Worm (Caenorhabditis elegans) whole organism, L1 larva: ENCODE data around the gene F47B10.3.
A peak's percentile ranks its signal among the peaks of the same experiment; 100 is the strongest.

Source experiments
- C04F5.9 ChIP-seq: sonication (generic microtip); optimal IDR thresholded peaks from 2 replicates; lab custom pipeline; 2016; ENCODE audit warnings: missing genetic modification characterization, missing compliant biosample characterization
- C16A3.4 ChIP-seq: fragments of 150-350 bp; optimal IDR thresholded peaks from 2 replicates; lab custom pipeline; 2014; ENCODE audit warnings: missing biosample characterization, missing genetic modification characterization
- C34B4.2 ChIP-seq: sonication (generic microtip); optimal IDR thresholded peaks from 2 replicates; lab custom pipeline; 2017; ENCODE audit warnings: mild to moderate bottlenecking, missing genetic modification characterization, missing compliant biosample characterization
- F16B12.6 ChIP-seq: fragments of 150-350 bp; optimal IDR thresholded peaks from 2 replicates; lab custom pipeline; 2014; ENCODE audit warnings: missing biosample characterization, missing genetic modification characterization
- ceh-82 ChIP-seq, 3 experiments: fragments of 150-350 bp in 1 of 3; sonication (generic microtip) in 2 of 3; optimal IDR thresholded peaks; 2 replicates each; lab custom pipeline; 2014 to 2017; ENCODE audit warnings: missing biosample characterization in 3 of 3, missing genetic modification characterization in 3 of 3
- dpl-1 ChIP-seq, 3 experiments: fragments of 150-350 bp in 2 of 3; sonication (generic microtip) in 1 of 3; optimal IDR thresholded peaks; 2 replicates each; lab custom pipeline; 2014 to 2017; ENCODE audit warnings: missing biosample characterization in 3 of 3, missing genetic modification characterization in 3 of 3, missing genetic modification reagents in 3 of 3
- dsc-1 ChIP-seq: sonication (generic microtip); optimal IDR thresholded peaks from 2 replicates; lab custom pipeline; 2016; ENCODE audit warnings: mild to moderate bottlenecking, missing genetic modification characterization, missing compliant biosample characterization
- efl-1 ChIP-seq, 4 experiments: fragments of 150-350 bp; optimal IDR thresholded peaks in 3 of 4; peaks in 1 of 4; 1 replicate in 1 of 4; 2 replicates in 3 of 4; lab custom pipeline; 2014; ENCODE audit warnings: missing biosample characterization in 2 of 4, missing genetic modification characterization in 2 of 4, missing genetic modification reagents in 2 of 4
- efl-3 ChIP-seq: fragments of 200-800 bp; sonication (Bioruptor generic); optimal IDR thresholded peaks from 2 replicates; lab custom pipeline; 2018; ENCODE audit warnings: mild to moderate bottlenecking, missing genetic modification characterization, missing compliant biosample characterization
- egl-27 ChIP-seq, 2 experiments: fragments of 150-350 bp in 1 of 2; sonication (generic microtip); optimal IDR thresholded peaks; 3 replicates each; lab custom pipeline; 2017 to 2018; ENCODE audit warnings: missing biosample characterization in 2 of 2, missing genetic modification characterization in 2 of 2, missing genetic modification reagents in 2 of 2
- elt-2 ChIP-seq: sonication (generic microtip); optimal IDR thresholded peaks from 2 replicates; lab custom pipeline; 2016; ENCODE audit warnings: missing genetic modification characterization, mild to moderate bottlenecking, inconsistent platforms, missing compliant biosample characterization, missing genetic modification reagents
- elt-3 ChIP-seq, 6 experiments: fragments of 150-350 bp in 1 of 6; sonication (generic microtip); optimal IDR thresholded peaks; 2 replicates each; lab custom pipeline; 2017 to 2018; ENCODE audit warnings: missing biosample characterization in 6 of 6, missing genetic modification characterization in 6 of 6, inconsistent platforms in 1 of 6
- fkh-10 ChIP-seq: sonication (generic microtip); optimal IDR thresholded peaks from 2 replicates; lab custom pipeline; 2017; ENCODE audit warnings: missing biosample characterization, missing genetic modification reagents, missing genetic modification characterization
- fkh-8 ChIP-seq: sonication (generic microtip); optimal IDR thresholded peaks from 2 replicates; lab custom pipeline; 2016; ENCODE audit warnings: mild to moderate bottlenecking, missing genetic modification characterization, missing compliant biosample characterization
- grh-1 ChIP-seq: fragments of 200-800 bp; sonication (Bioruptor generic); IDR thresholded peaks from 2 replicates; pipeline ENCODE4 v1.3.6; 2022; ENCODE audit warnings: missing genetic modification reagents, missing genetic modification characterization, missing compliant biosample characterization
- hpl-2 ChIP-seq: fragments of 150-350 bp; optimal IDR thresholded peaks from 2 replicates; lab custom pipeline; 2014; ENCODE audit warnings: missing biosample characterization, missing genetic modification reagents, missing genetic modification characterization
- irx-1 ChIP-seq: sonication (generic microtip); optimal IDR thresholded peaks from 2 replicates; lab custom pipeline; 2016; ENCODE audit warnings: missing genetic modification characterization, missing compliant biosample characterization
- lin-13 ChIP-seq: fragments of 150-350 bp; optimal IDR thresholded peaks from 2 replicates; lab custom pipeline; 2014; ENCODE audit warnings: missing biosample characterization, missing genetic modification reagents, missing genetic modification characterization
- lin-14 ChIP-seq: fragments of 200-800 bp; sonication (Bioruptor generic); optimal IDR thresholded peaks from 2 replicates; lab custom pipeline; 2018; ENCODE audit warnings: mild to moderate bottlenecking, missing genetic modification characterization, moderate library complexity, missing compliant biosample characterization
- lin-35 ChIP-seq, 2 experiments: fragments of 150-350 bp; optimal IDR thresholded peaks; 2 replicates each; lab custom pipeline; 2014; ENCODE audit warnings: missing biosample characterization in 2 of 2, missing genetic modification characterization in 2 of 2, missing genetic modification reagents in 2 of 2
- lir-3 ChIP-seq: sonication (generic microtip); optimal IDR thresholded peaks from 2 replicates; lab custom pipeline; 2016; ENCODE audit warnings: mild to moderate bottlenecking, missing genetic modification characterization, moderate library complexity, missing compliant biosample characterization; ENCODE audit not compliant: poor library complexity
- lsy-2 ChIP-seq, 2 experiments: fragments of 150-350 bp; optimal IDR thresholded peaks; 2 replicates each; lab custom pipeline; 2014; ENCODE audit warnings: missing biosample characterization in 2 of 2, missing genetic modification characterization in 2 of 2
- mab-9 ChIP-seq: fragments of 200-800 bp; sonication (Bioruptor generic); IDR thresholded peaks from 2 replicates; pipeline ENCODE4 v1.3.6; 2022; ENCODE audit warnings: missing genetic modification reagents, missing genetic modification characterization, missing compliant biosample characterization
- mdl-1 ChIP-seq, 2 experiments: fragments of 150-350 bp; optimal IDR thresholded peaks; 2 replicates each; lab custom pipeline; 2014 to 2017; ENCODE audit warnings: missing biosample characterization in 2 of 2, missing genetic modification characterization in 2 of 2, inconsistent platforms in 1 of 2
- mef-2 ChIP-seq: fragments of 150-350 bp; optimal IDR thresholded peaks from 2 replicates; lab custom pipeline; 2014; ENCODE audit warnings: missing biosample characterization, missing genetic modification characterization
- mep-1 ChIP-seq: fragments of 150-350 bp; optimal IDR thresholded peaks from 2 replicates; lab custom pipeline; 2014; ENCODE audit warnings: missing biosample characterization, missing genetic modification characterization
- nhr-11 ChIP-seq: fragments of 150-350 bp; optimal IDR thresholded peaks from 2 replicates; lab custom pipeline; 2014; ENCODE audit warnings: missing biosample characterization, missing genetic modification characterization
- nhr-19 ChIP-seq: fragments of 200-800 bp; sonication (Bioruptor generic); conservative IDR thresholded peaks from 2 replicates; pipeline ENCODE4 v1.3.6; 2022; ENCODE audit warnings: missing genetic modification characterization, missing compliant biosample characterization
- nhr-20 ChIP-seq: sonication (generic microtip); optimal IDR thresholded peaks from 2 replicates; lab custom pipeline; 2016; ENCODE audit warnings: mild to moderate bottlenecking, missing genetic modification characterization, missing compliant biosample characterization
- nhr-28 ChIP-seq: fragments of 150-350 bp; optimal IDR thresholded peaks from 2 replicates; lab custom pipeline; 2014; ENCODE audit warnings: missing biosample characterization, missing genetic modification characterization
- nhr-71 ChIP-seq: sonication (generic microtip); optimal IDR thresholded peaks from 2 replicates; lab custom pipeline; 2016; ENCODE audit warnings: mild to moderate bottlenecking, missing genetic modification characterization, moderate library complexity, missing compliant biosample characterization
- nhr-77 ChIP-seq: fragments of 150-350 bp; optimal IDR thresholded peaks from 2 replicates; lab custom pipeline; 2014; ENCODE audit warnings: missing biosample characterization, missing genetic modification characterization
- nhr-84 ChIP-seq: sonication (generic microtip); optimal IDR thresholded peaks from 2 replicates; lab custom pipeline; 2017; ENCODE audit warnings: missing biosample characterization, missing genetic modification characterization
- nhr-85 ChIP-seq: sonication (generic microtip); peaks from one replicate; lab custom pipeline; 2016; ENCODE audit warnings: missing genetic modification characterization, inconsistent platforms, missing compliant biosample characterization
- nhr-90 ChIP-seq: sonication (generic microtip); optimal IDR thresholded peaks from 2 replicates; lab custom pipeline; 2016; ENCODE audit warnings: mild to moderate bottlenecking, missing genetic modification characterization, missing compliant biosample characterization; ENCODE audit not compliant: poor library complexity
- pag-3 ChIP-seq: sonication (generic microtip); optimal IDR thresholded peaks from 2 replicates; lab custom pipeline; 2017; ENCODE audit warnings: missing genetic modification characterization, mild to moderate bottlenecking, missing compliant biosample characterization, antibody characterized with exemption, borderline replicate concordance; ENCODE audit not compliant: insufficient read depth
- rnt-1 ChIP-seq: sonication (generic microtip); optimal IDR thresholded peaks from 2 replicates; lab custom pipeline; 2016; ENCODE audit warnings: mild to moderate bottlenecking, missing genetic modification characterization, moderate library complexity, missing compliant biosample characterization
- skn-1 ChIP-seq: fragments of 150-350 bp; optimal IDR thresholded peaks from 2 replicates; lab custom pipeline; 2014; ENCODE audit warnings: missing biosample characterization, missing genetic modification characterization
- snpc-4 ChIP-seq: fragments of 150-350 bp; optimal IDR thresholded peaks from 2 replicates; lab custom pipeline; 2014; ENCODE audit warnings: missing biosample characterization, missing genetic modification characterization
- sup-37 ChIP-seq: fragments of 200-800 bp; sonication (Bioruptor generic); optimal IDR thresholded peaks from 2 replicates; lab custom pipeline; 2018; ENCODE audit warnings: mild to moderate bottlenecking, missing genetic modification characterization, missing compliant biosample characterization
- swsn-7 ChIP-seq: sonication (generic microtip); optimal IDR thresholded peaks from 2 replicates; lab custom pipeline; 2016; ENCODE audit warnings: missing genetic modification characterization, missing compliant biosample characterization
- tbx-2 ChIP-seq: sonication (generic microtip); optimal IDR thresholded peaks from 2 replicates; lab custom pipeline; 2016; ENCODE audit warnings: missing genetic modification characterization, missing compliant biosample characterization
- tlp-1 ChIP-seq: fragments of 150-350 bp; optimal IDR thresholded peaks from 2 replicates; lab custom pipeline; 2014; ENCODE audit warnings: missing biosample characterization, missing genetic modification characterization
- unc-30 ChIP-seq: sonication (generic microtip); optimal IDR thresholded peaks from 2 replicates; lab custom pipeline; 2017; ENCODE audit warnings: missing biosample characterization, missing genetic modification characterization
- xbp-1 ChIP-seq: sonication (generic microtip); optimal IDR thresholded peaks from 2 replicates; lab custom pipeline; 2016; ENCODE audit warnings: missing genetic modification characterization, missing compliant biosample characterization
- ztf-11 ChIP-seq, 2 experiments: sonication (generic microtip); optimal IDR thresholded peaks; 2 replicates each; lab custom pipeline; 2016 to 2017; ENCODE audit warnings: missing genetic modification characterization in 2 of 2, missing biosample characterization in 1 of 2, missing compliant biosample characterization in 1 of 2
- ztf-4 ChIP-seq: fragments of 150-350 bp; optimal IDR thresholded peaks from 2 replicates; lab custom pipeline; 2014; ENCODE audit warnings: missing biosample characterization, missing genetic modification characterization

The F47B10.3 gene

DNA sequence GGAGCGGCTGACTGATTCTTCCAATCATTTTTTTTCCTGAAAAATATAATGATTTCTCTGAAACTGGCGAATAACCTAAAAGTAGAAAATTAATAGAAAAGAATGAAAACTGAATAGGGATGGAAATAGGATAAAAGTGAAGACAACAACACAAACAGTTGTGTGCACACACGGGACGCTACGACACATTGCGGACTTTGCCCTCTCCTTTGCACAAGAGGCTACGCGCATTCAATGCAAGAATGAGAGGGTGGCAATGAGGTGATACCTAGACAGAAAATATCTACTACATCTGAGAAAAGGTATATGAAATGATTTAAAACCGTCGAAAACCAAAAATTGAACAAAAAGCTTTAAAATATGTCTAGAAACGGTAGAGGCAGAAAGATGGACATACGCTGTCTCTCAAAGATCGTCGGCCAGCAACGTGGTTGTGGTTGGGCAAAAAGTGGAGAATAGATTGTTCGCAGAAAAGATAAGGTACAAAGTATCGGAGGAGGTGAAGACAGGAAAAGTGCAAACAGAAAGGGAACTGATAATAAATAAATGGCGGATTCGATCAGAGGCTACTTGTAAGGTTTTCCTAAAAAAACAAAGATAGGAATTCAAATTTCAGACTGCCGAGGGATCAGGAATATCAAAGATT lies 8.2 kb downstream of the F47B10.3 start, which contains the start of gene suca-1 (continued):
- TF ChIP-seq grh-1 (GFP tag; lab: Robert Waterston, UW) (no peak), hpl-2 (GFP tag; lab: Kevin White, UChicago) (no peak), elt-2 (tag; lab: Kevin White, UChicago) (peak; percentile 61), tbx-2 (tag; lab: Kevin White, UChicago) (peak; percentile 21), ztf-4 (tag; lab: Kevin White, UChicago) (no peak), efl-3 (no peak), C04F5.9 (no peak), nhr-84 (tag; lab: Kevin White, UChicago) (no peak), xbp-1 (tag; lab: Kevin White, UChicago) (peak; percentile 24), snpc-4 (tag; lab: Kevin White, UChicago) (no peak), efl-1 (optimal IDR thresholded peaks at IDR 0.05; lab: Kevin White, UChicago) (peak; percentile 23 to 37), efl-1 (GFP tag; optimal IDR thresholded peaks at IDR 0.05 in 1 of 2; lab: Kevin White, UChicago) (peak; percentile 5 to 11)
- TF ChIP-seq, all 84 proteins: peak for 28

DNA sequence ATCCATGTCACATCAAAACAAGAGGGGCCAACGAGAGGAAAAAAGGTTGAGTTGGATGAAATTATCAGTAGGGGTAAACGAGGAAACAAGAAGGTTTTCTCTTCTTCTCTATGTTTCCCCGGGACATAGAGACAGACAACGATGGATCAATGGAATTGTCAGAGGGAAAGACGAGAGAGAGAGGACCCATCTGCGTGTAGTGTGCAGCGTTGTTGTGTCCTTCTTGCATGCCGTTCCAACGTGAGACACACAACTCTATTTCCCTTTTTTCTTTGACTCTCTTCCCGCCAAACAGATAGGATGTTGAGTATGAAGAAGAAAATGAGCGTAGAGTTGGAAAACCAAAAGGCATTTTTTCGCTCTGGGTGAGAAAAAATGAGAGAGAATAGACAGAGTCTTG lies 9.0 kb downstream of the F47B10.3 start:
- TF ChIP-seq nhr-85 (tag; lab: Kevin White, UChicago) (peak; percentile 74), xbp-1 (tag; lab: Kevin White, UChicago) (peak; percentile 23), C16A3.4 (tag; lab: Kevin White, UChicago) (peak; percentile 32), nhr-20 (tag; lab: Kevin White, UChicago) (peak; percentile 69), elt-3 (tag; optimal IDR thresholded peaks at IDR 0.05; lab: Kevin White, UChicago) (peak in 4 of 6 experiments; percentile 31 to 73 (median 41)), nhr-11 (tag; lab: Kevin White, UChicago) (no peak), mab-9 (GFP tag; lab: Robert Waterston, UW) (no peak), nhr-28 (tag; lab: Kevin White, UChicago) (no peak), skn-1 (peak; percentile 41), C34B4.2 (tag; lab: Kevin White, UChicago) (no peak), mdl-1 (tag; optimal IDR thresholded peaks at IDR 0.05; lab: Kevin White, UChicago) (peak in 1 of 2 experiments; percentile 61), fkh-10 (GFP tag; lab: Kevin White, UChicago) (peak; percentile 81), snpc-4 (tag; lab: Kevin White, UChicago) (no peak), egl-27 (tag; optimal IDR thresholded peaks at IDR 0.05; lab: Kevin White, UChicago) (peak; percentile 6 to 17), tlp-1 (tag; lab: Kevin White, UChicago) (no peak), unc-30 (no peak), lir-3 (tag; lab: Kevin White, UChicago) (peak; percentile 22), mep-1 (tag; lab: Kevin White, UChicago) (peak; percentile 80), irx-1 (tag; lab: Kevin White, UChicago) (peak; percentile 37), elt-2 (tag; lab: Kevin White, UChicago) (no peak), ztf-11 (tag; optimal IDR thresholded peaks at IDR 0.05; lab: Kevin White, UChicago) (no peak), nhr-19 (GFP tag; lab: Robert Waterston, UW) (peak; percentile 62), lin-14 (GFP tag; lab: Kevin White, UChicago) (peak; percentile 99), rnt-1 (tag; lab: Kevin White, UChicago) (peak; percentile 66), nhr-90 (tag; lab: Kevin White, UChicago) (peak; percentile 25), ceh-82 (tag; optimal IDR thresholded peaks at IDR 0.05; lab: Kevin White, UChicago) (peak in 2 of 3 experiments; percentile 59 to 77), efl-1 (optimal IDR thresholded peaks at IDR 0.05; lab: Kevin White, UChicago) (peak; percentile 32 to 55), efl-1 (GFP tag; optimal IDR thresholded peaks at IDR 0.05 in 1 of 2; lab: Kevin White, UChicago) (no peak), nhr-71 (peak; percentile 82), dpl-1 (GFP tag; optimal IDR thresholded peaks at IDR 0.05; lab: Kevin White, UChicago) (peak in 2 of 3 experiments; percentile 5 to 19), efl-3 (no peak), dsc-1 (peak; percentile 58), tbx-2 (tag; lab: Kevin White, UChicago) (peak; percentile 59), F16B12.6 (tag; lab: Kevin White, UChicago) (peak; percentile 30), lin-35 (GFP tag; optimal IDR thresholded peaks at IDR 0.05; lab: Kevin White, UChicago) (peak; percentile 13 to 54), lin-13 (GFP tag; lab: Kevin White, UChicago) (peak; percentile 7), pag-3 (tag; lab: Kevin White, UChicago) (peak; percentile 8), sup-37 (GFP tag; lab: Kevin White, UChicago) (no peak), lsy-2 (tag; optimal IDR thresholded peaks at IDR 0.05; lab: Kevin White, UChicago) (peak; percentile 37 to 75), swsn-7 (tag; lab: Kevin White, UChicago) (peak; percentile 57), mef-2 (peak; percentile 14), fkh-8 (tag; lab: Kevin White, UChicago) (peak; percentile 63), nhr-77 (tag; lab: Kevin White, UChicago) (peak; percentile 64)
